Worm (Caenorhabditis elegans) whole organism, L2 larva: ENCODE measurements around the gene pgp-1.

ENCODE experiments used
- F13H6.1 ChIP-seq: sonication (generic microtip); optimal IDR thresholded peaks from 2 replicates; lab custom pipeline; 2016; ENCODE audit warnings: missing genetic modification characterization, missing compliant biosample characterization
- alr-1 ChIP-seq: fragments of 150-350 bp; optimal IDR thresholded peaks from 2 replicates; lab custom pipeline; 2014; ENCODE audit warnings: missing biosample characterization, missing genetic modification characterization
- fos-1 ChIP-seq: fragments of 150-350 bp; optimal IDR thresholded peaks from 2 replicates; lab custom pipeline; 2014; ENCODE audit warnings: missing biosample characterization, missing genetic modification characterization
- lin-11 ChIP-seq: fragments of 150-350 bp; sonication (generic microtip); optimal IDR thresholded peaks from 2 replicates; lab custom pipeline; 2014; ENCODE audit warnings: missing biosample characterization, missing genetic modification characterization, inconsistent platforms, mixed read lengths
- lsy-2 ChIP-seq, 2 experiments: fragments of 150-350 bp in 1 of 2; sonication (generic microtip) in 1 of 2; optimal IDR thresholded peaks; 2 replicates each; lab custom pipeline; 2014 to 2017; ENCODE audit warnings: missing biosample characterization in 2 of 2, missing genetic modification characterization in 2 of 2
- nhr-10 ChIP-seq: sonication (generic microtip); optimal IDR thresholded peaks from 2 replicates; lab custom pipeline; 2017; ENCODE audit warnings: missing biosample characterization, missing genetic modification characterization
- unc-39 ChIP-seq: fragments of 150-350 bp; optimal IDR thresholded peaks from 2 replicates; lab custom pipeline; 2014; ENCODE audit warnings: missing biosample characterization, missing genetic modification characterization

DNA sequence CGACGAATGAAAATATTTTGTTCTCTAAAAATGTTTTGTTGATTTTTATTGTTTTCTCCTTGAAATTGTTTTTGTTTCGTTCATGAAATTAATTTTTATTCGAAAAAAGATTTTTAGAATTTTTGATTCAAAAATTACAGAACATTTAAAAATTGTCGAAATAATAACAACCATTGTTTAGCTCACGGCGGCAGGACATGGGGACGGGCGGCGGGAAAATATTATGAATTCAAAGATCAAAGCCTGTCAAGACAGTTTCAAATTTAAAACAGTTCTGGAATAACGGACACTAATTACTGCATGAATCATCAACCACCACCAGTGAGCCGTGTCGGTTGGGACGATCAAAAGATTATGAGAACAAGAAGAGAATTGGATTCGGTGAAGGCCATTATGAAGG lies 38.4 kb downstream of the pgp-1 start, which contains the start of gene snb-7:
- no peak for TF ChIP-seq alr-1 (tag; lab: Kevin White, UChicago)
- no peak for TF ChIP-seq fos-1 (tag; lab: Kevin White, UChicago)
- no peak for TF ChIP-seq unc-39 (tag; lab: Kevin White, UChicago)
- TF ChIP-seq lsy-2 (tag; optimal IDR thresholded peaks at IDR 0.05; lab: Kevin White, UChicago): no peak
- TF ChIP-seq F13H6.1 (tag; lab: Kevin White, UChicago): no peak
- TF ChIP-seq lin-11 (tag; lab: Kevin White, UChicago): no peak
- no peak for TF ChIP-seq nhr-10
